Fruit fly (Drosophila melanogaster) whole organism, embryonic: Measurements from ENCODE around the gene Cyp4d14.

Source experiments
- Bgb ChIP-seq: fragments of 200-800 bp; sonication (Bioruptor generic); IDR thresholded peaks from 2 replicates; pipeline ENCODE4 v1.3.6; 2022; ENCODE audit warnings: missing biosample characterization, missing genetic modification characterization; ENCODE audit not compliant: partially characterized antibody
- CG1233 ChIP-seq: fragments of 200-800 bp; sonication (Bioruptor generic); optimal IDR thresholded peaks from 4 replicates; lab custom pipeline; 2018; ENCODE audit warnings: missing biosample characterization, mild to moderate bottlenecking, missing genetic modification characterization
- CG13123 ChIP-seq: fragments of 200-800 bp; sonication (Bioruptor generic); optimal IDR thresholded peaks from 2 replicates; lab custom pipeline; 2016; ENCODE audit warnings: missing biosample characterization, missing genetic modification characterization
- CG13287 ChIP-seq: fragments of 200-800 bp; sonication (Bioruptor generic); IDR thresholded peaks from 2 replicates; pipeline ENCODE4 v1.3.6; 2022; ENCODE audit warnings: missing biosample characterization, missing genetic modification characterization; ENCODE audit not compliant: partially characterized antibody
- CG13424 ChIP-seq: fragments of 200-800 bp; sonication (Bioruptor generic); optimal IDR thresholded peaks from 2 replicates; lab custom pipeline; 2019; ENCODE audit warnings: missing biosample characterization, mild to moderate bottlenecking, missing genetic modification characterization, moderate library complexity
- CG14965 ChIP-seq: fragments of 200-800 bp; sonication (Bioruptor generic); optimal IDR thresholded peaks from 2 replicates; lab custom pipeline; 2016; ENCODE audit warnings: missing biosample characterization, missing genetic modification characterization, borderline replicate concordance
- CG18262 ChIP-seq: fragments of 200-800 bp; optimal IDR thresholded peaks from 3 replicates; lab custom pipeline; 2019; ENCODE audit warnings: missing biosample characterization, mild to moderate bottlenecking, missing genetic modification characterization, moderate library complexity
- CG18599 ChIP-seq: fragments of 200-800 bp; sonication (Bioruptor generic); optimal IDR thresholded peaks from 3 replicates; lab custom pipeline; 2017; ENCODE audit warnings: missing biosample characterization, missing genetic modification characterization, mild to moderate bottlenecking, moderate library complexity, missing genetic modification reagents
- CG2120 ChIP-seq: fragments of 200-800 bp; sonication (Bioruptor generic); optimal IDR thresholded peaks from 3 replicates; lab custom pipeline; 2016; ENCODE audit warnings: missing biosample characterization, missing genetic modification characterization
- CG2712 ChIP-seq: fragments of 200-800 bp; optimal IDR thresholded peaks from 3 replicates; lab custom pipeline; 2019; ENCODE audit warnings: missing biosample characterization, mild to moderate bottlenecking, missing genetic modification characterization, moderate library complexity
- CG30020 ChIP-seq: fragments of 200-800 bp; optimal IDR thresholded peaks from 2 replicates; lab custom pipeline; 2019; ENCODE audit warnings: missing biosample characterization, mild to moderate bottlenecking, missing genetic modification characterization, moderate library complexity
- CG3407 ChIP-seq: fragments of 200-800 bp; sonication (Bioruptor generic); optimal IDR thresholded peaks from 2 replicates; lab custom pipeline; 2018; ENCODE audit warnings: missing biosample characterization, mild to moderate bottlenecking, missing genetic modification characterization
- CG34422 ChIP-seq: fragments of 200-800 bp; sonication (Bioruptor generic); IDR thresholded peaks from 3 replicates; pipeline ENCODE4 v1.3.6; 2022; ENCODE audit warnings: missing biosample characterization, missing genetic modification characterization
- CG6683 ChIP-seq: fragments of 200-800 bp; sonication (Bioruptor generic); optimal IDR thresholded peaks from 2 replicates; lab custom pipeline; 2017; ENCODE audit warnings: missing biosample characterization, mild to moderate bottlenecking, missing genetic modification characterization, missing genetic modification reagents
- CG6689 ChIP-seq: fragments of 200-800 bp; sonication (Bioruptor generic); IDR thresholded peaks from 2 replicates; pipeline ENCODE4 v1.3.6; 2022; ENCODE audit warnings: missing biosample characterization, missing genetic modification characterization
- CG6791 ChIP-seq: fragments of 200-800 bp; sonication (Bioruptor generic); IDR thresholded peaks from 3 replicates; pipeline ENCODE4 v1.3.6; 2022; ENCODE audit warnings: missing biosample characterization, missing genetic modification characterization; ENCODE audit not compliant: partially characterized antibody
- CG7271 ChIP-seq: fragments of 200-800 bp; sonication (Bioruptor generic); optimal IDR thresholded peaks from 2 replicates; lab custom pipeline; 2018; ENCODE audit warnings: missing biosample characterization, mild to moderate bottlenecking, missing genetic modification characterization, moderate library complexity
- CG7556 ChIP-seq: fragments of 200-800 bp; sonication (Bioruptor generic); optimal IDR thresholded peaks from 2 replicates; lab custom pipeline; 2017; ENCODE audit warnings: missing biosample characterization, mild to moderate bottlenecking, missing genetic modification characterization
- CG7745 ChIP-seq: fragments of 200-800 bp; sonication (Bioruptor generic); optimal IDR thresholded peaks from 2 replicates; lab custom pipeline; 2018; ENCODE audit warnings: missing biosample characterization, mild to moderate bottlenecking, missing genetic modification characterization, moderate library complexity
- D ChIP-seq, 2 experiments: fragments of 200-800 bp in 1 of 2; fragments of >200 bp in 1 of 2; sonication (Bioruptor generic) in 1 of 2; optimal IDR thresholded peaks; 2 replicates in 1 of 2; 3 replicates in 1 of 2; lab custom pipeline; 2017; ENCODE audit warnings: mild to moderate bottlenecking in 1 of 2, missing biosample characterization in 1 of 2, missing genetic modification characterization in 1 of 2, missing genetic modification reagents in 1 of 2
- D19B ChIP-seq: fragments of 200-800 bp; sonication (Bioruptor generic); optimal IDR thresholded peaks from 2 replicates; lab custom pipeline; 2017; ENCODE audit warnings: missing biosample characterization, mild to moderate bottlenecking, missing genetic modification characterization
- Doc2 ChIP-seq: fragments of 200-800 bp; sonication (Bioruptor generic); IDR thresholded peaks from 2 replicates; pipeline ENCODE4 v1.3.6; 2022; ENCODE audit warnings: missing biosample characterization, missing genetic modification characterization
- Dref ChIP-seq: fragments of 200-800 bp; sonication (Bioruptor generic); IDR thresholded peaks from 2 replicates; pipeline ENCODE4 v1.3.6; 2022; ENCODE audit warnings: missing biosample characterization, missing genetic modification characterization
- Fer3 ChIP-seq: fragments of 200-800 bp; sonication (Bioruptor generic); optimal IDR thresholded peaks from 2 replicates; lab custom pipeline; 2018; ENCODE audit warnings: missing biosample characterization, mild to moderate bottlenecking, missing genetic modification characterization, moderate library complexity
- HHEX ChIP-seq: fragments of 200-800 bp; sonication (Bioruptor generic); optimal IDR thresholded peaks from 3 replicates; lab custom pipeline; 2017; ENCODE audit warnings: missing biosample characterization, mild to moderate bottlenecking, missing genetic modification characterization, missing genetic modification reagents
- MBD-R2 ChIP-seq: fragments of 200-800 bp; sonication (Bioruptor generic); IDR thresholded peaks from 2 replicates; pipeline ENCODE4 v1.3.6; 2022; ENCODE audit warnings: missing biosample characterization, missing genetic modification characterization
- MESR4 ChIP-seq: fragments of 200-800 bp; sonication (Bioruptor generic); optimal IDR thresholded peaks from 2 replicates; lab custom pipeline; 2018; ENCODE audit warnings: missing biosample characterization, mild to moderate bottlenecking, missing genetic modification characterization, moderate library complexity
- Max ChIP-seq: fragments of 200-800 bp; sonication (Bioruptor generic); optimal IDR thresholded peaks from 2 replicates; lab custom pipeline; 2016; ENCODE audit warnings: missing biosample characterization, mild to moderate bottlenecking, missing genetic modification characterization
- amos ChIP-seq: fragments of 200-800 bp; sonication (Bioruptor generic); IDR thresholded peaks from 2 replicates; pipeline ENCODE4 v1.3.6; 2022; ENCODE audit warnings: missing biosample characterization, missing genetic modification characterization; ENCODE audit not compliant: partially characterized antibody
- ash1 ChIP-seq: fragments of 200-800 bp; sonication (Bioruptor generic); optimal IDR thresholded peaks from 2 replicates; lab custom pipeline; 2018; ENCODE audit warnings: missing biosample characterization, mild to moderate bottlenecking, missing genetic modification characterization
- bsh ChIP-seq, 2 experiments: fragments of 200-800 bp; sonication (Bioruptor generic); optimal IDR thresholded peaks; 2 replicates each; lab custom pipeline; 2017 to 2018; ENCODE audit warnings: mild to moderate bottlenecking in 2 of 2, missing biosample characterization in 2 of 2, missing genetic modification characterization in 2 of 2, moderate library complexity in 1 of 2
- chif ChIP-seq, 2 experiments: fragments of 200-800 bp; sonication (Bioruptor generic); optimal IDR thresholded peaks; 3 replicates each; lab custom pipeline; 2016; ENCODE audit warnings: missing biosample characterization in 2 of 2, missing genetic modification characterization in 2 of 2
- croc ChIP-seq: fragments of 200-800 bp; sonication (Bioruptor generic); conservative IDR thresholded peaks from 3 replicates; pipeline ENCODE4 v1.3.6; 2022; ENCODE audit warnings: missing biosample characterization, missing genetic modification characterization
- dan ChIP-seq: fragments of 200-800 bp; sonication (Bioruptor generic); IDR thresholded peaks from 2 replicates; pipeline ENCODE4 v1.3.6; 2022; ENCODE audit warnings: missing biosample characterization, missing genetic modification characterization
- danr ChIP-seq: fragments of 200-800 bp; sonication (Bioruptor generic); IDR thresholded peaks from 2 replicates; pipeline ENCODE4 v1.3.6; 2022; ENCODE audit warnings: missing biosample characterization, missing genetic modification characterization
- ftz-f1 ChIP-seq: fragments of 200-800 bp; sonication (Bioruptor generic); optimal IDR thresholded peaks from 2 replicates; lab custom pipeline; 2016; ENCODE audit warnings: missing biosample characterization, missing genetic modification characterization
- gcm2 ChIP-seq: fragments of 200-800 bp; sonication (Bioruptor generic); optimal IDR thresholded peaks from 2 replicates; lab custom pipeline; 2016; ENCODE audit warnings: missing biosample characterization, missing genetic modification characterization
- hb ChIP-seq: fragments of 200-800 bp; sonication (Bioruptor generic); IDR thresholded peaks from 3 replicates; pipeline ENCODE4 v1.3.6; 2022; ENCODE audit warnings: missing biosample characterization, missing genetic modification characterization; ENCODE audit not compliant: partially characterized antibody
- klu ChIP-seq: fragments of 200-800 bp; sonication (Bioruptor generic); IDR thresholded peaks from 2 replicates; pipeline ENCODE4 v1.3.6; 2022; ENCODE audit warnings: missing biosample characterization, missing genetic modification characterization
- lab ChIP-seq: fragments of 200-800 bp; sonication (Bioruptor generic); optimal IDR thresholded peaks from 3 replicates; lab custom pipeline; 2017; ENCODE audit warnings: missing biosample characterization, missing genetic modification characterization, mild to moderate bottlenecking, moderate library complexity, missing genetic modification reagents
- nmo ChIP-seq: fragments of 200-800 bp; sonication (Bioruptor generic); optimal IDR thresholded peaks from 2 replicates; lab custom pipeline; 2018; ENCODE audit warnings: missing biosample characterization, mild to moderate bottlenecking, missing genetic modification characterization, moderate library complexity
- pita ChIP-seq: fragments of 200-800 bp; sonication (Bioruptor generic); optimal IDR thresholded peaks from 2 replicates; lab custom pipeline; 2017; ENCODE audit warnings: missing biosample characterization, mild to moderate bottlenecking, missing genetic modification characterization
- ssp ChIP-seq: fragments of 200-800 bp; sonication (Bioruptor generic); IDR thresholded peaks from 2 replicates; pipeline ENCODE4 v1.3.6; 2022; ENCODE audit warnings: missing biosample characterization, missing genetic modification characterization
- tin ChIP-seq: fragments of 200-800 bp; sonication (Bioruptor generic); optimal IDR thresholded peaks from 3 replicates; lab custom pipeline; 2016; ENCODE audit warnings: missing biosample characterization, missing genetic modification characterization
- tna ChIP-seq: fragments of 200-800 bp; sonication (Bioruptor generic); IDR thresholded peaks from 2 replicates; pipeline ENCODE4 v1.3.6; 2022; ENCODE audit warnings: missing biosample characterization, missing genetic modification characterization; ENCODE audit not compliant: partially characterized antibody
- toy ChIP-seq: fragments of 200-800 bp; sonication (Bioruptor generic); IDR thresholded peaks from 2 replicates; pipeline ENCODE4 v1.3.6; 2022; ENCODE audit warnings: missing biosample characterization, missing genetic modification characterization
- twi ChIP-seq: fragments of 200-800 bp; optimal IDR thresholded peaks from 2 replicates; lab custom pipeline; 2019; ENCODE audit warnings: missing biosample characterization, mild to moderate bottlenecking, missing genetic modification characterization, moderate library complexity

The Cyp4d14 gene

DNA sequence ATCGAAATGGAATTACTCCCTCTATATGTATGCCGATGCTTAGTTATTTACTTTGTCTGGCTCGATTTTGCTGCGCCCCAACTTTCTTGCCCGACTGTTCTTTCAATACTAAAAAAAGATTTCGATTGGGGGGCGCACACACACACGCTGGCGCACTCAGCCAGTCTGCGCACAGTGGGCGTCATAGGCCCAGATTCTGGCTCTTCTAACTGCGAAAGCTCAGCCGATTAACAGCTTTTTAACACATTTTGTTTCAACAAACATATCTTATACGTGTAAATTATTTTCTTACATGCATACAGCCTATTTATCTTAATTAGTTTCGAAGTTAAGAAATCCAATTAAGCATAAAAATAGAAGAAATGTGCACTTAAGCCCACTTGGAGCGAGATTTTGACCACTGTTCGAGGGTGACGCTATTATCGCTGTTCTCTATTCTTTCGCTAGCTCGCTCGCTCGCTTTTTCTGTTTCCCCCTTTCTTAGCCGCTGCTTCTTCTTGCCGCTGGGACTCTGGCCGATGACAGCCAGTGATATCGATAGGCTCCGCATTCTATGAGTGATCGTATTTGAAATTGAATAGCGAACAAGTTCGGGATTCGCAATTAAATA lies 47.2 kb upstream of the Cyp4d14 start, which contains the start of gene Vinc (continued):
- TF ChIP-seq CG7271 (tag; lab: Kevin White, UChicago), result no peak
- peak; percentile 49 for TF ChIP-seq CG13123 (GFP tag; lab: Kevin White, UChicago)
- peak; percentile 81 for TF ChIP-seq Max (GFP tag; lab: Kevin White, UChicago)
- peak; percentile 85 for TF ChIP-seq CG34422 (GFP tag; lab: Robert Waterston, UW)
- TF ChIP-seq CG3407 (GFP tag; lab: Kevin White, UChicago), result peak; percentile 5
- peak; percentile 85 for TF ChIP-seq tin (GFP tag; lab: Kevin White, UChicago)
- TF ChIP-seq CG30020 (tag; lab: Kevin White, UChicago), result peak; percentile 68
- peak; percentile 91 for TF ChIP-seq nmo (GFP tag; lab: Kevin White, UChicago)
- TF ChIP-seq CG7556 (GFP tag; lab: Kevin White, UChicago), result peak; percentile 83
- peak; percentile 89 for TF ChIP-seq CG2712 (tag; lab: Kevin White, UChicago)
- no peak for TF ChIP-seq pita (GFP tag; lab: Kevin White, UChicago)
- no peak for TF ChIP-seq dan
- TF ChIP-seq D19B (GFP tag; lab: Kevin White, UChicago), result peak; percentile 84
- peak; percentile 71; the same call in 1 of the 2 replicates for TF ChIP-seq klu (GFP tag; lab: Robert Waterston, UW)
- peak; percentile 51 for TF ChIP-seq CG14965 (GFP tag; lab: Kevin White, UChicago)
- TF ChIP-seq Doc2 (GFP tag; lab: Robert Waterston, UW), result no peak
- TF ChIP-seq D (optimal IDR thresholded peaks at IDR 0.05; lab: Kevin White, UChicago), result no peak
- TF ChIP-seq D (GFP tag; optimal IDR thresholded peaks at IDR 0.05; lab: Kevin White, UChicago), result peak; percentile 82
- no peak for TF ChIP-seq MESR4 (GFP tag; lab: Kevin White, UChicago)
- peak; percentile 92 for TF ChIP-seq CG6689 (GFP tag; lab: Robert Waterston, UW)
- TF ChIP-seq CG2120 (GFP tag; lab: Kevin White, UChicago), result peak; percentile 85
- TF ChIP-seq Bgb, result peak; percentile 43
- peak; percentile 90 for TF ChIP-seq HHEX (GFP tag; lab: Kevin White, UChicago)
- peak; percentile 96 for TF ChIP-seq lab (GFP tag; lab: Kevin White, UChicago)
- TF ChIP-seq croc, result peak; percentile 75
- TF ChIP-seq chif (GFP tag; optimal IDR thresholded peaks at IDR 0.05; lab: Kevin White, UChicago), result peak; percentile 13 to 85
- peak; percentile 88 for TF ChIP-seq CG6683
- TF ChIP-seq CG13287 (GFP tag; lab: Robert Waterston, UW), result peak; percentile 35
- TF ChIP-seq CG6791 (GFP tag; lab: Robert Waterston, UW), result peak; percentile 53; the same call in 1 of the 3 replicates
- peak; percentile 64; the same call in 1 of the 2 replicates for TF ChIP-seq MBD-R2 (GFP tag; lab: Robert Waterston, UW)
- TF ChIP-seq Fer3 (tag; lab: Kevin White, UChicago), result peak; percentile 91
- TF ChIP-seq danr (GFP tag; lab: Robert Waterston, UW), result peak; percentile 76
- peak; percentile 79 for TF ChIP-seq ftz-f1 (GFP tag; lab: Kevin White, UChicago)
- no peak for TF ChIP-seq CG7745
- peak; percentile 35 for TF ChIP-seq ash1 (GFP tag; lab: Kevin White, UChicago)
- TF ChIP-seq bsh (GFP tag; optimal IDR thresholded peaks at IDR 0.05; lab: Kevin White, UChicago), result peak; percentile 65 to 73
- peak; percentile 90 for TF ChIP-seq CG1233 (GFP tag; lab: Kevin White, UChicago)
- peak; percentile 94 for TF ChIP-seq CG13424
- TF ChIP-seq CG18262 (tag; lab: Kevin White, UChicago), result peak; percentile 85
- peak; percentile 55; the same call in 1 of the 2 replicates for TF ChIP-seq amos
- TF ChIP-seq toy, result no peak; the same call in 1 of the 2 replicates
- TF ChIP-seq gcm2 (GFP tag; lab: Kevin White, UChicago), result peak; percentile 60
- peak; percentile 62 for TF ChIP-seq ssp (GFP tag; lab: Robert Waterston, UW)
- TF ChIP-seq Dref (GFP tag; lab: Robert Waterston, UW), result peak; percentile 85
- TF ChIP-seq tna (GFP tag; lab: Robert Waterston, UW), result peak; percentile 55; the same call in 1 of the 2 replicates
- TF ChIP-seq hb (GFP tag; lab: Robert Waterston, UW), result no peak
- peak; percentile 96 for TF ChIP-seq CG18599 (GFP tag; lab: Kevin White, UChicago)
- TF ChIP-seq twi (tag; lab: Kevin White, UChicago), result peak; percentile 48
